Worm (Caenorhabditis elegans): Measurements from ENCODE around the gene T11F9.21.

DNA sequence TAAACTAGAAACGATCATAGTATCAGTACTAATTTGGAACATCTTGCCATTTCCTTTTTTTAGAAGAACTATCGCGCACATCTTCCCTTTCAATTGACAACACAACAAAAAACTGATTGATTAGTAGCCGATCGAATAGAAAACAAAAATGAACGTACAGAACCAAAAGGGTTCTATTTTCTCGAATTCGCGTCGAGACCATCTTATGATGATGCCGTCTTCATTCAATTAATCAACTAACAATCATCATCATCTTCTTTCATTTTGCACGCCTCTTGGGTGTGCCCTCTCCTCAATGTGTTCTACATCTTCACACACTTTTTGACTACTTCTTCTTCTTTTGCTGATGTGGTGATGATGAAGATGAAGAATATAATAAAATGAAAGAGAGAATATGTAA lies 7.2 kb downstream of the T11F9.21 start:
- no peak for TF ChIP-seq ceh-9 (tag; optimal IDR thresholded peaks at IDR 0.05)
- no peak for TF ChIP-seq ama-1 (optimal IDR thresholded peaks at IDR 0.05)
